Fruit fly (Drosophila melanogaster) whole organism, embryonic: ENCODE results near the gene CNMaR.

ENCODE experiments used
- Bgb ChIP-seq: fragments of 200-800 bp; sonication (Bioruptor generic); IDR thresholded peaks from 2 replicates; pipeline ENCODE4 v1.3.6; 2022; ENCODE audit warnings: missing biosample characterization, missing genetic modification characterization; ENCODE audit not compliant: partially characterized antibody
- CG10565 ChIP-seq: fragments of 200-800 bp; sonication (Bioruptor generic); optimal IDR thresholded peaks from 3 replicates; lab custom pipeline; 2016; ENCODE audit warnings: missing biosample characterization, mild to moderate bottlenecking, missing genetic modification characterization
- CG11085 ChIP-seq: fragments of 200-800 bp; sonication (Bioruptor generic); IDR thresholded peaks from 2 replicates; pipeline ENCODE4 v1.3.6; 2022; ENCODE audit warnings: missing biosample characterization, missing genetic modification characterization
- CG11456 ChIP-seq: fragments of 200-800 bp; sonication (Bioruptor generic); IDR thresholded peaks from 3 replicates; pipeline ENCODE4 v1.3.6; 2022; ENCODE audit warnings: missing biosample characterization, missing genetic modification characterization
- CG13123 ChIP-seq: fragments of 200-800 bp; sonication (Bioruptor generic); optimal IDR thresholded peaks from 2 replicates; lab custom pipeline; 2016; ENCODE audit warnings: missing biosample characterization, missing genetic modification characterization
- CG13894 ChIP-seq: fragments of 200-800 bp; sonication (Bioruptor generic); optimal IDR thresholded peaks from 3 replicates; lab custom pipeline; 2018; ENCODE audit warnings: missing biosample characterization, mild to moderate bottlenecking, missing genetic modification characterization, moderate library complexity
- CG17912 ChIP-seq: fragments of 200-800 bp; sonication (Bioruptor generic); optimal IDR thresholded peaks from 2 replicates; lab custom pipeline; 2018; ENCODE audit warnings: missing biosample characterization, mild to moderate bottlenecking, missing genetic modification characterization
- CG18476 ChIP-seq: fragments of 200-800 bp; sonication (Bioruptor generic); optimal IDR thresholded peaks from 2 replicates; lab custom pipeline; 2016; ENCODE audit warnings: missing biosample characterization, mild to moderate bottlenecking, missing genetic modification characterization
- CG2120 ChIP-seq: fragments of 200-800 bp; sonication (Bioruptor generic); optimal IDR thresholded peaks from 3 replicates; lab custom pipeline; 2016; ENCODE audit warnings: missing biosample characterization, missing genetic modification characterization
- CG2129 ChIP-seq: fragments of 200-800 bp; sonication (Bioruptor generic); IDR thresholded peaks from 2 replicates; pipeline ENCODE4 v1.3.6; 2022; ENCODE audit warnings: missing biosample characterization, missing genetic modification characterization; ENCODE audit not compliant: partially characterized antibody
- CG32532 ChIP-seq: fragments of 200-800 bp; sonication (Bioruptor generic); IDR thresholded peaks from 2 replicates; pipeline ENCODE4 v1.3.6; 2022; ENCODE audit warnings: missing biosample characterization, missing genetic modification characterization
- CG33557 ChIP-seq: fragments of 200-800 bp; sonication (Bioruptor generic); optimal IDR thresholded peaks from 2 replicates; lab custom pipeline; 2019; ENCODE audit warnings: missing biosample characterization, mild to moderate bottlenecking, missing genetic modification characterization, moderate library complexity
- CG3407 ChIP-seq: fragments of 200-800 bp; sonication (Bioruptor generic); optimal IDR thresholded peaks from 2 replicates; lab custom pipeline; 2018; ENCODE audit warnings: missing biosample characterization, mild to moderate bottlenecking, missing genetic modification characterization
- CG4404 ChIP-seq: fragments of 200-800 bp; sonication (Bioruptor generic); IDR thresholded peaks from 2 replicates; pipeline ENCODE4 v1.3.6; 2022; ENCODE audit warnings: missing biosample characterization, missing genetic modification characterization
- CG6683 ChIP-seq: fragments of 200-800 bp; sonication (Bioruptor generic); optimal IDR thresholded peaks from 2 replicates; lab custom pipeline; 2017; ENCODE audit warnings: missing biosample characterization, mild to moderate bottlenecking, missing genetic modification characterization, missing genetic modification reagents
- CG8089 ChIP-seq: fragments of 200-800 bp; sonication (Bioruptor generic); optimal IDR thresholded peaks from 3 replicates; lab custom pipeline; 2016; ENCODE audit warnings: missing biosample characterization, missing genetic modification characterization
- CG8281 ChIP-seq: fragments of 200-800 bp; sonication (Bioruptor generic); optimal IDR thresholded peaks from 2 replicates; lab custom pipeline; 2018; ENCODE audit warnings: missing biosample characterization, mild to moderate bottlenecking, missing genetic modification characterization, moderate library complexity
- CG9727 ChIP-seq: fragments of 200-800 bp; sonication (Bioruptor generic); optimal IDR thresholded peaks from 3 replicates; lab custom pipeline; 2017; ENCODE audit warnings: missing biosample characterization, mild to moderate bottlenecking, missing genetic modification characterization
- CG9817 ChIP-seq: fragments of 200-800 bp; sonication (Bioruptor generic); optimal IDR thresholded peaks from 2 replicates; lab custom pipeline; 2018; ENCODE audit warnings: missing biosample characterization, mild to moderate bottlenecking, missing genetic modification characterization, moderate library complexity
- Dp ChIP-seq: fragments of 200-800 bp; sonication (Bioruptor generic); optimal IDR thresholded peaks from 2 replicates; lab custom pipeline; 2018; ENCODE audit warnings: missing biosample characterization, mild to moderate bottlenecking, missing genetic modification characterization, moderate library complexity
- Ets65A ChIP-seq: fragments of 200-800 bp; sonication (Bioruptor generic); peaks from one replicate; lab custom pipeline; 2016; ENCODE audit warnings: missing biosample characterization, missing genetic modification characterization
- Hr3 ChIP-seq: fragments of 200-800 bp; sonication (Bioruptor generic); optimal IDR thresholded peaks from 3 replicates; lab custom pipeline; 2016; ENCODE audit warnings: missing biosample characterization, missing genetic modification characterization
- NC2α ChIP-seq: fragments of 200-800 bp; sonication (Bioruptor generic); optimal IDR thresholded peaks from 2 replicates; lab custom pipeline; 2016; ENCODE audit warnings: missing biosample characterization, missing genetic modification characterization
- NC2β ChIP-seq: fragments of 200-800 bp; sonication (Bioruptor generic); optimal IDR thresholded peaks from 2 replicates; lab custom pipeline; 2016; ENCODE audit warnings: missing biosample characterization, missing genetic modification characterization
- NfI ChIP-seq: fragments of 200-800 bp; sonication (Bioruptor generic); optimal IDR thresholded peaks from 3 replicates; lab custom pipeline; 2018; ENCODE audit warnings: missing biosample characterization, mild to moderate bottlenecking, missing genetic modification characterization, moderate library complexity
- Six4 ChIP-seq: fragments of 200-800 bp; sonication (Bioruptor generic); optimal IDR thresholded peaks from 2 replicates; lab custom pipeline; 2016; ENCODE audit warnings: missing biosample characterization, missing genetic modification characterization
- Ssrp ChIP-seq: fragments of 200-800 bp; sonication (Bioruptor generic); optimal IDR thresholded peaks from 2 replicates; lab custom pipeline; 2018; ENCODE audit warnings: missing biosample characterization, mild to moderate bottlenecking, missing genetic modification characterization, moderate library complexity
- TFAM ChIP-seq: fragments of 200-800 bp; sonication (Bioruptor generic); optimal IDR thresholded peaks from 2 replicates; lab custom pipeline; 2017; ENCODE audit warnings: missing biosample characterization, missing genetic modification characterization, inconsistent platforms
- Xrp1 ChIP-seq: fragments of 200-800 bp; sonication (Bioruptor generic); IDR thresholded peaks from 2 replicates; pipeline ENCODE4 v1.3.6; 2022; ENCODE audit warnings: missing biosample characterization, missing genetic modification characterization
- bcd ChIP-seq: fragments of 200-800 bp; sonication (Bioruptor generic); optimal IDR thresholded peaks from 2 replicates; lab custom pipeline; 2017; ENCODE audit warnings: missing biosample characterization, mild to moderate bottlenecking, missing genetic modification characterization
- dm ChIP-seq: fragments of 200-800 bp; sonication (Bioruptor generic); optimal IDR thresholded peaks from 3 replicates; lab custom pipeline; 2016; ENCODE audit warnings: missing biosample characterization, missing genetic modification characterization
- emc ChIP-seq: fragments of 200-800 bp; sonication (Bioruptor generic); optimal IDR thresholded peaks from 2 replicates; lab custom pipeline; 2016; ENCODE audit warnings: missing biosample characterization, missing genetic modification characterization
- exex ChIP-seq: fragments of 200-800 bp; sonication (Bioruptor generic); optimal IDR thresholded peaks from 4 replicates; lab custom pipeline; 2018; ENCODE audit warnings: missing biosample characterization, mild to moderate bottlenecking, missing genetic modification characterization, moderate library complexity
- gsb ChIP-seq: fragments of 200-800 bp; sonication (Bioruptor generic); IDR thresholded peaks from 2 replicates; pipeline ENCODE4 v1.3.6; 2022; ENCODE audit warnings: missing biosample characterization, missing genetic modification characterization
- ham ChIP-seq: fragments of 200-800 bp; sonication (Bioruptor generic); IDR thresholded peaks from 2 replicates; pipeline ENCODE4 v1.3.6; 2022; ENCODE audit warnings: missing biosample characterization, missing genetic modification characterization
- her ChIP-seq: fragments of 200-800 bp; sonication (Bioruptor generic); optimal IDR thresholded peaks from 2 replicates; lab custom pipeline; 2016; ENCODE audit warnings: missing biosample characterization, missing genetic modification characterization
- jigr1 ChIP-seq: fragments of 200-800 bp; sonication (Bioruptor generic); IDR thresholded peaks from 3 replicates; pipeline ENCODE4 v1.3.6; 2022; ENCODE audit warnings: missing biosample characterization, missing genetic modification characterization
- lbe ChIP-seq: fragments of 200-800 bp; sonication (Bioruptor generic); optimal IDR thresholded peaks from 2 replicates; lab custom pipeline; 2016; ENCODE audit warnings: missing biosample characterization, mild to moderate bottlenecking, missing genetic modification characterization
- lilli ChIP-seq: fragments of 200-800 bp; sonication (Bioruptor generic); optimal IDR thresholded peaks from 3 replicates; lab custom pipeline; 2016; ENCODE audit warnings: missing biosample characterization, missing genetic modification characterization
- nmo ChIP-seq: fragments of 200-800 bp; sonication (Bioruptor generic); optimal IDR thresholded peaks from 2 replicates; lab custom pipeline; 2018; ENCODE audit warnings: missing biosample characterization, mild to moderate bottlenecking, missing genetic modification characterization, moderate library complexity
- otp ChIP-seq: fragments of 200-800 bp; sonication (Bioruptor generic); IDR thresholded peaks from 3 replicates; pipeline ENCODE4, ENCODE4 v1.3.6; 2022; ENCODE audit warnings: missing biosample characterization, missing genetic modification characterization
- repo ChIP-seq: fragments of 200-800 bp; sonication (Bioruptor generic); optimal IDR thresholded peaks from 2 replicates; lab custom pipeline; 2016; ENCODE audit warnings: missing biosample characterization, missing genetic modification characterization
- run ChIP-seq: fragments of 200-800 bp; sonication (Bioruptor generic); optimal IDR thresholded peaks from 3 replicates; lab custom pipeline; 2018; ENCODE audit warnings: missing biosample characterization, mild to moderate bottlenecking, missing genetic modification characterization
- scrt ChIP-seq: fragments of 200-800 bp; sonication (Bioruptor generic); optimal IDR thresholded peaks from 2 replicates; lab custom pipeline; 2018; ENCODE audit warnings: missing biosample characterization, mild to moderate bottlenecking, missing genetic modification characterization, moderate library complexity
- sens-2 ChIP-seq: fragments of 200-800 bp; sonication (Bioruptor generic); IDR thresholded peaks from 2 replicates; pipeline ENCODE4 v1.3.6; 2022; ENCODE audit warnings: missing biosample characterization, missing genetic modification characterization
- so ChIP-seq: fragments of 200-800 bp; sonication (Bioruptor generic); IDR thresholded peaks from 3 replicates; pipeline ENCODE4 v1.3.6; 2022; ENCODE audit warnings: missing biosample characterization, missing genetic modification characterization
- unc-4 ChIP-seq: fragments of 200-800 bp; sonication (Bioruptor generic); IDR thresholded peaks from 2 replicates; pipeline ENCODE4 v1.3.6; 2022; ENCODE audit warnings: missing biosample characterization, missing genetic modification characterization; ENCODE audit not compliant: partially characterized antibody
- wek ChIP-seq: fragments of 200-800 bp; sonication (Bioruptor generic); optimal IDR thresholded peaks from 3 replicates; lab custom pipeline; 2018; ENCODE audit warnings: missing biosample characterization, mild to moderate bottlenecking, missing genetic modification characterization, moderate library complexity
- z ChIP-seq: fragments of 200-800 bp; sonication (Bioruptor generic); IDR thresholded peaks from 3 replicates; pipeline ENCODE4 v1.3.6; 2022; ENCODE audit warnings: missing biosample characterization, missing genetic modification characterization

CNMaR gene

dm6 chr3L:9692892-9693551 is 49.1 kb downstream of the CNMaR start (continued):
- TF ChIP-seq Dp (GFP tag; lab: Kevin White, UChicago) = no peak
- peak; percentile 91 for TF ChIP-seq CG6683 (GFP tag; lab: Kevin White, UChicago)
- TF ChIP-seq Hr3 (GFP tag; lab: Kevin White, UChicago) = peak; percentile 97
- peak; percentile 81 for TF ChIP-seq CG4404 (GFP tag; lab: Robert Waterston, UW)
- TF ChIP-seq Ets65A (GFP tag; lab: Kevin White, UChicago) = peak; percentile 100
- TF ChIP-seq her (GFP tag; lab: Kevin White, UChicago) = peak; percentile 94
- TF ChIP-seq CG10565 (GFP tag; lab: Kevin White, UChicago) = peak; percentile 88
- TF ChIP-seq ham (GFP tag; lab: Robert Waterston, UW) = peak; percentile 66; the same call in 1 of the 2 replicates
- peak; percentile 97 for TF ChIP-seq lilli (GFP tag; lab: Kevin White, UChicago)
- peak; percentile 98 for TF ChIP-seq CG2120 (GFP tag; lab: Kevin White, UChicago)
- TF ChIP-seq CG18476 (GFP tag; lab: Kevin White, UChicago) = peak; percentile 97
- TF ChIP-seq jigr1 (GFP tag; lab: Robert Waterston, UW) = peak; percentile 82; the same call in 2 of the 3 replicates
- peak; percentile 85 for TF ChIP-seq CG8281 (tag; lab: Kevin White, UChicago)
- peak; percentile 82 for TF ChIP-seq CG13123 (GFP tag; lab: Kevin White, UChicago)
- peak; percentile 91 for TF ChIP-seq emc
- peak; percentile 95 for TF ChIP-seq CG8089 (GFP tag; lab: Kevin White, UChicago)
- peak; percentile 98 for TF ChIP-seq bcd (GFP tag; lab: Kevin White, UChicago)
- peak; percentile 75 for TF ChIP-seq exex (tag; lab: Kevin White, UChicago)
- peak; percentile 92 for TF ChIP-seq repo (GFP tag; lab: Kevin White, UChicago)
- peak; percentile 93 for TF ChIP-seq NC2α (GFP tag; lab: Kevin White, UChicago)
- peak; percentile 96 for TF ChIP-seq Ssrp (tag; lab: Kevin White, UChicago)
- peak; percentile 90 for TF ChIP-seq scrt (GFP tag; lab: Kevin White, UChicago)
- peak; percentile 69; the same call in 1 of the 3 replicates for TF ChIP-seq otp (GFP tag; lab: Robert Waterston, UW)
- peak; percentile 82 for TF ChIP-seq CG13894 (tag; lab: Kevin White, UChicago)
- peak; percentile 85 for TF ChIP-seq run
- peak; percentile 91 for TF ChIP-seq CG33557 (GFP tag; lab: Kevin White, UChicago)
- peak; percentile 91 for TF ChIP-seq dm (GFP tag; lab: Kevin White, UChicago)
- TF ChIP-seq gsb (GFP tag; lab: Robert Waterston, UW) = peak; percentile 70
- peak; percentile 92 for TF ChIP-seq CG9817 (tag; lab: Kevin White, UChicago)
- peak; percentile 89 for TF ChIP-seq Xrp1 (GFP tag; lab: Robert Waterston, UW)
- peak; percentile 64 for TF ChIP-seq CG17912 (GFP tag; lab: Kevin White, UChicago)
- peak; percentile 98 for TF ChIP-seq CG9727 (GFP tag; lab: Kevin White, UChicago)
- TF ChIP-seq CG32532 (GFP tag; lab: Robert Waterston, UW) = peak; percentile 89
- TF ChIP-seq TFAM (GFP tag; lab: Kevin White, UChicago) = peak; percentile 85
- no peak for TF ChIP-seq wek
- peak; percentile 85 for TF ChIP-seq CG3407
- no peak; the same call in 1 of the 2 replicates for TF ChIP-seq unc-4 (GFP tag; lab: Robert Waterston, UW)
- TF ChIP-seq NfI (GFP tag; lab: Kevin White, UChicago) = peak; percentile 94
- TF ChIP-seq CG2129 (GFP tag; lab: Robert Waterston, UW) = no peak
- TF ChIP-seq Six4 (GFP tag; lab: Kevin White, UChicago) = peak; percentile 94
- TF ChIP-seq Bgb (GFP tag; lab: Robert Waterston, UW) = no peak
- TF ChIP-seq nmo (GFP tag; lab: Kevin White, UChicago) = peak; percentile 99
- TF ChIP-seq NC2β (GFP tag; lab: Kevin White, UChicago) = peak; percentile 94
- no peak for TF ChIP-seq z (GFP tag; lab: Robert Waterston, UW)
- TF ChIP-seq sens-2 = peak; percentile 59; the same call in 1 of the 2 replicates
- TF ChIP-seq so (GFP tag; lab: Robert Waterston, UW) = peak; percentile 86; the same call in 2 of the 3 replicates
- TF ChIP-seq CG11456 (GFP tag; lab: Robert Waterston, UW) = peak; percentile 91
- TF ChIP-seq CG11085 (GFP tag; lab: Robert Waterston, UW) = 0 out of 2 replicates have a peak, but pooled peaks have one; percentile 53
- peak; percentile 78 for TF ChIP-seq lbe
